Fruit fly (Drosophila melanogaster) whole organism, embryonic: Measurements from ENCODE around the gene sad.

ENCODE experiments used
- Blimp-1 ChIP-seq: fragments of 200-800 bp; sonication (Bioruptor generic); optimal IDR thresholded peaks from 3 replicates; lab custom pipeline; 2018; ENCODE audit warnings: missing biosample characterization, missing genetic modification characterization, mild to moderate bottlenecking, moderate library complexity, missing genetic modification reagents
- CG10654 ChIP-seq: fragments of 200-800 bp; sonication (Bioruptor generic); optimal IDR thresholded peaks from 2 replicates; lab custom pipeline; 2016; ENCODE audit warnings: missing biosample characterization, missing genetic modification characterization
- CG10979 ChIP-seq: fragments of 200-800 bp; sonication (Bioruptor generic); optimal IDR thresholded peaks from 2 replicates; lab custom pipeline; 2018; ENCODE audit warnings: missing biosample characterization, mild to moderate bottlenecking, missing genetic modification characterization, moderate library complexity
- CG12071 ChIP-seq: fragments of 200-800 bp; sonication (Bioruptor generic); optimal IDR thresholded peaks from 3 replicates; lab custom pipeline; 2018; ENCODE audit warnings: missing biosample characterization, mild to moderate bottlenecking, missing genetic modification characterization
- CG1233 ChIP-seq: fragments of 200-800 bp; sonication (Bioruptor generic); optimal IDR thresholded peaks from 4 replicates; lab custom pipeline; 2018; ENCODE audit warnings: missing biosample characterization, mild to moderate bottlenecking, missing genetic modification characterization
- CG12769 ChIP-seq: fragments of 200-800 bp; sonication (Bioruptor generic); optimal IDR thresholded peaks from 2 replicates; lab custom pipeline; 2019; ENCODE audit warnings: missing biosample characterization, mild to moderate bottlenecking, missing genetic modification characterization, moderate library complexity
- CG1529 ChIP-seq: fragments of 200-800 bp; sonication (Bioruptor generic); optimal IDR thresholded peaks from 3 replicates; lab custom pipeline; 2018; ENCODE audit warnings: missing biosample characterization, missing genetic modification characterization
- CG15479 ChIP-seq: fragments of 200-800 bp; sonication (Bioruptor generic); optimal IDR thresholded peaks from 3 replicates; lab custom pipeline; 2019; ENCODE audit warnings: missing biosample characterization, mild to moderate bottlenecking, missing genetic modification characterization, moderate library complexity
- CG15601 ChIP-seq: fragments of 200-800 bp; sonication (Bioruptor generic); optimal IDR thresholded peaks from 3 replicates; lab custom pipeline; 2019; ENCODE audit warnings: missing biosample characterization, mild to moderate bottlenecking, missing genetic modification characterization, moderate library complexity
- CG16779 ChIP-seq: fragments of 200-800 bp; sonication (Bioruptor generic); IDR thresholded peaks from 2 replicates; pipeline ENCODE4 v1.3.6; 2022; ENCODE audit warnings: missing biosample characterization, missing genetic modification characterization
- CG17361 ChIP-seq: fragments of 200-800 bp; sonication (Bioruptor generic); IDR thresholded peaks from 3 replicates; pipeline ENCODE4 v1.3.6; 2022; ENCODE audit warnings: missing biosample characterization, missing genetic modification characterization
- CG17829 ChIP-seq: fragments of 200-800 bp; optimal IDR thresholded peaks from 2 replicates; lab custom pipeline; 2019; ENCODE audit warnings: missing biosample characterization, mild to moderate bottlenecking, missing genetic modification characterization, moderate library complexity
- CG1832 ChIP-seq: fragments of 200-800 bp; sonication (Bioruptor generic); optimal IDR thresholded peaks from 2 replicates; lab custom pipeline; 2017; ENCODE audit warnings: missing biosample characterization, mild to moderate bottlenecking, missing genetic modification characterization, inconsistent platforms
- CG18764 ChIP-seq: fragments of 200-800 bp; sonication (Bioruptor generic); optimal IDR thresholded peaks from 3 replicates; lab custom pipeline; 2016; ENCODE audit warnings: missing biosample characterization, missing genetic modification characterization
- CG3281 ChIP-seq: fragments of 200-800 bp; sonication (Bioruptor generic); optimal IDR thresholded peaks from 3 replicates; lab custom pipeline; 2017; ENCODE audit warnings: missing biosample characterization, mild to moderate bottlenecking, missing genetic modification characterization
- CG33213 ChIP-seq: fragments of 200-800 bp; sonication (Bioruptor generic); optimal IDR thresholded peaks from 3 replicates; lab custom pipeline; 2016; ENCODE audit warnings: missing biosample characterization, missing genetic modification characterization
- CG33557 ChIP-seq: fragments of 200-800 bp; sonication (Bioruptor generic); optimal IDR thresholded peaks from 2 replicates; lab custom pipeline; 2019; ENCODE audit warnings: missing biosample characterization, mild to moderate bottlenecking, missing genetic modification characterization, moderate library complexity
- CG34422 ChIP-seq: fragments of 200-800 bp; sonication (Bioruptor generic); IDR thresholded peaks from 3 replicates; pipeline ENCODE4 v1.3.6; 2022; ENCODE audit warnings: missing biosample characterization, missing genetic modification characterization
- CG3995 ChIP-seq: fragments of 200-800 bp; sonication (Bioruptor generic); optimal IDR thresholded peaks from 3 replicates; lab custom pipeline; 2016; ENCODE audit warnings: missing biosample characterization, missing genetic modification characterization
- CG4730 ChIP-seq: fragments of 200-800 bp; sonication (Bioruptor generic); IDR thresholded peaks from 2 replicates; pipeline ENCODE4 v1.3.6; 2022; ENCODE audit warnings: missing biosample characterization, missing genetic modification characterization
- CG4854 ChIP-seq: fragments of 200-800 bp; sonication (Bioruptor generic); optimal IDR thresholded peaks from 2 replicates; lab custom pipeline; 2016; ENCODE audit warnings: missing biosample characterization, missing genetic modification characterization, inconsistent platforms
- CG6175 ChIP-seq: fragments of 200-800 bp; sonication (Bioruptor generic); IDR thresholded peaks from 3 replicates; pipeline ENCODE4 v1.3.6; 2022; ENCODE audit warnings: missing biosample characterization, missing genetic modification characterization
- CG6689 ChIP-seq: fragments of 200-800 bp; sonication (Bioruptor generic); IDR thresholded peaks from 2 replicates; pipeline ENCODE4 v1.3.6; 2022; ENCODE audit warnings: missing biosample characterization, missing genetic modification characterization
- CG9817 ChIP-seq: fragments of 200-800 bp; sonication (Bioruptor generic); optimal IDR thresholded peaks from 2 replicates; lab custom pipeline; 2018; ENCODE audit warnings: missing biosample characterization, mild to moderate bottlenecking, missing genetic modification characterization, moderate library complexity
- Deaf1 ChIP-seq: fragments of 200-800 bp; optimal IDR thresholded peaks from 3 replicates; lab custom pipeline; 2019; ENCODE audit warnings: missing biosample characterization, mild to moderate bottlenecking, missing genetic modification characterization, moderate library complexity
- Dref ChIP-seq: fragments of 200-800 bp; sonication (Bioruptor generic); IDR thresholded peaks from 2 replicates; pipeline ENCODE4 v1.3.6; 2022; ENCODE audit warnings: missing biosample characterization, missing genetic modification characterization
- ERR ChIP-seq: fragments of 200-800 bp; sonication (Bioruptor generic); optimal IDR thresholded peaks from 2 replicates; lab custom pipeline; 2016; ENCODE audit warnings: missing biosample characterization, missing genetic modification characterization
- Eip74EF ChIP-seq, 2 experiments: fragments of 200-800 bp in 1 of 2; fragments of >200 bp in 1 of 2; sonication (Bioruptor generic) in 1 of 2; optimal IDR thresholded peaks; 2 replicates each; lab custom pipeline; 2017 to 2019; ENCODE audit warnings: missing biosample characterization in 2 of 2, missing genetic modification characterization in 2 of 2, mild to moderate bottlenecking in 1 of 2, moderate library complexity in 1 of 2
- Elba2 ChIP-seq: fragments of 200-800 bp; sonication (Bioruptor generic); optimal IDR thresholded peaks from 3 replicates; lab custom pipeline; 2016; ENCODE audit warnings: missing biosample characterization, missing genetic modification characterization
- Ets97D ChIP-seq: fragments of 200-800 bp; sonication (Bioruptor generic); optimal IDR thresholded peaks from 3 replicates; lab custom pipeline; 2016; ENCODE audit warnings: missing biosample characterization, missing genetic modification characterization
- GATAe ChIP-seq: fragments of 200-800 bp; sonication (Bioruptor generic); conservative IDR thresholded peaks from 2 replicates; pipeline ENCODE4 v1.3.6; 2022; ENCODE audit warnings: missing biosample characterization, missing genetic modification characterization
- H2.0 ChIP-seq: fragments of 200-800 bp; sonication (Bioruptor generic); IDR thresholded peaks from 2 replicates; pipeline ENCODE4 v1.3.6; 2022; ENCODE audit warnings: missing biosample characterization, missing genetic modification characterization
- Kr ChIP-seq: fragments of 200-800 bp; sonication (Bioruptor generic); optimal IDR thresholded peaks from 2 replicates; lab custom pipeline; 2017; ENCODE audit warnings: missing biosample characterization, mild to moderate bottlenecking, missing genetic modification characterization
- Scr ChIP-seq: fragments of 200-800 bp; sonication (Bioruptor generic); IDR thresholded peaks from 2 replicates; pipeline ENCODE4 v1.3.6; 2022; ENCODE audit warnings: missing biosample characterization, missing genetic modification characterization; ENCODE audit not compliant: partially characterized antibody
- Six4 ChIP-seq: fragments of 200-800 bp; sonication (Bioruptor generic); optimal IDR thresholded peaks from 2 replicates; lab custom pipeline; 2016; ENCODE audit warnings: missing biosample characterization, missing genetic modification characterization
- Stat92E ChIP-seq, 3 experiments: fragments of >200 bp in 2 of 3; fragments of 200-800 bp in 1 of 3; sonication (Bioruptor generic) in 1 of 3; optimal IDR thresholded peaks; 2 replicates each; lab custom pipeline; 2017 to 2019; ENCODE audit warnings: missing biosample characterization in 3 of 3, missing genetic modification characterization in 3 of 3, mild to moderate bottlenecking in 1 of 3, moderate library complexity in 1 of 3
- ash1 ChIP-seq: fragments of 200-800 bp; sonication (Bioruptor generic); optimal IDR thresholded peaks from 2 replicates; lab custom pipeline; 2018; ENCODE audit warnings: missing biosample characterization, mild to moderate bottlenecking, missing genetic modification characterization
- bowl ChIP-seq: fragments of 200-800 bp; sonication (Bioruptor generic); IDR thresholded peaks from 2 replicates; pipeline ENCODE4 v1.3.6; 2022; ENCODE audit warnings: missing biosample characterization, missing genetic modification characterization
- corto ChIP-seq: fragments of 200-800 bp; sonication (Bioruptor generic); optimal IDR thresholded peaks from 2 replicates; lab custom pipeline; 2016; ENCODE audit warnings: missing biosample characterization, mild to moderate bottlenecking, missing genetic modification characterization, moderate library complexity
- crp ChIP-seq, 2 experiments: fragments of 200-800 bp; sonication (Bioruptor generic); optimal IDR thresholded peaks; 2 replicates in 1 of 2; 3 replicates in 1 of 2; lab custom pipeline; 2017; ENCODE audit warnings: missing biosample characterization in 2 of 2, missing genetic modification characterization in 2 of 2, mild to moderate bottlenecking in 1 of 2, moderate library complexity in 1 of 2
- fd3F ChIP-seq: fragments of 200-800 bp; sonication (Bioruptor generic); optimal IDR thresholded peaks from 2 replicates; lab custom pipeline; 2018; ENCODE audit warnings: missing biosample characterization, mild to moderate bottlenecking, missing genetic modification characterization, moderate library complexity
- gcm2 ChIP-seq: fragments of 200-800 bp; sonication (Bioruptor generic); optimal IDR thresholded peaks from 2 replicates; lab custom pipeline; 2016; ENCODE audit warnings: missing biosample characterization, missing genetic modification characterization
- gfzf ChIP-seq: fragments of 200-800 bp; sonication (Bioruptor generic); optimal IDR thresholded peaks from 2 replicates; lab custom pipeline; 2016; ENCODE audit warnings: missing biosample characterization, mild to moderate bottlenecking, missing genetic modification characterization, moderate library complexity
- gt ChIP-seq: fragments of 200-800 bp; sonication (Bioruptor generic); IDR thresholded peaks from 2 replicates; pipeline ENCODE4 v1.3.6; 2022; ENCODE audit warnings: missing biosample characterization, missing genetic modification characterization
- lilli ChIP-seq: fragments of 200-800 bp; sonication (Bioruptor generic); optimal IDR thresholded peaks from 3 replicates; lab custom pipeline; 2016; ENCODE audit warnings: missing biosample characterization, missing genetic modification characterization
- mam ChIP-seq: fragments of 200-800 bp; sonication (Bioruptor generic); optimal IDR thresholded peaks from 3 replicates; lab custom pipeline; 2016; ENCODE audit warnings: missing biosample characterization, missing genetic modification characterization
- org-1 ChIP-seq: fragments of 200-800 bp; sonication (Bioruptor generic); optimal IDR thresholded peaks from 2 replicates; lab custom pipeline; 2017; ENCODE audit warnings: missing biosample characterization, missing genetic modification characterization
- prd ChIP-seq, 3 experiments: fragments of >200 bp in 2 of 3; fragments of 200-800 bp in 1 of 3; sonication (Bioruptor generic) in 1 of 3; optimal IDR thresholded peaks in 2 of 3; IDR thresholded peaks in 1 of 3; 2 replicates in 2 of 3; 3 replicates in 1 of 3; pipeline versions ENCODE4 v1.3.6 to Lab custom; 2017 to 2022; ENCODE audit warnings: missing biosample characterization in 1 of 3, missing genetic modification characterization in 1 of 3
- stwl ChIP-seq: fragments of 200-800 bp; sonication (Bioruptor generic); optimal IDR thresholded peaks from 3 replicates; lab custom pipeline; 2018; ENCODE audit warnings: missing biosample characterization, mild to moderate bottlenecking, missing genetic modification characterization, moderate library complexity
- tgo ChIP-seq: fragments of 200-800 bp; sonication (Bioruptor generic); IDR thresholded peaks from 3 replicates; pipeline ENCODE4 v1.3.6; 2022; ENCODE audit warnings: missing biosample characterization, missing genetic modification characterization

The sad gene

DNA sequence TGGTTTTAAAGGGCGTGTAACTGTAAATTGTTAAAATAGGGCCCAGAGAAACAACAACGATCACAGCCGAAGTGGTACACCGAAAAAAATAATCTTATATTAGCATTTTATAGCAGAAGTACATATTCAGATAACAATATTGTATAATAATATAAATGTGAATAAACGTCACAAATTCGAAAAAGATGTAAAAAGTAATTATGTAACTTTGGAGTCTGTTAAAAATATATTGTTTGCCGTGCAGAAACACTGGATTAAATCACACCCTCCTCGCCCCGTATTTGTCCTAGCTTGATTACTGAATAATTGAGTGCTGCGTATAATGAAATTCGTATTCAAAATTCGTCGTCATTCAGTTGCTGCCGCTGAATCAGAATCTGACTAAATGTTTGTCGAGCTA, 21.9 kb upstream of the sad start (continued):
- TF ChIP-seq ash1 (GFP tag; lab: Kevin White, UChicago) (no peak), CG12071 (GFP tag; lab: Kevin White, UChicago) (no peak), stwl (tag; lab: Kevin White, UChicago) (no peak), CG33213 (no peak), crp (GFP tag; optimal IDR thresholded peaks at IDR 0.05; lab: Kevin White, UChicago) (no peak), H2.0 (GFP tag; lab: Robert Waterston, UW) (peak; percentile 37; the same call in 1 of the 2 replicates), GATAe (GFP tag; lab: Robert Waterston, UW) (no peak), Dref (GFP tag; lab: Robert Waterston, UW) (no peak), org-1 (GFP tag; lab: Kevin White, UChicago) (no peak), prd (optimal IDR thresholded peaks at IDR 0.05; lab: Kevin White, UChicago) (no peak), prd (GFP tag; IDR thresholded peaks at IDR 0.05; lab: Robert Waterston, UW) (peak; percentile 55), ERR (GFP tag; lab: Kevin White, UChicago) (no peak), CG33557 (GFP tag; lab: Kevin White, UChicago) (no peak), Deaf1 (tag; lab: Kevin White, UChicago) (peak; percentile 7), Blimp-1 (GFP tag; lab: Kevin White, UChicago) (peak; percentile 36), CG3995 (GFP tag; lab: Kevin White, UChicago) (no peak), CG17829 (tag; lab: Kevin White, UChicago) (no peak), CG9817 (tag; lab: Kevin White, UChicago) (no peak), CG1529 (no peak), Elba2 (GFP tag; lab: Kevin White, UChicago) (no peak), bowl (GFP tag; lab: Robert Waterston, UW) (no peak), CG16779 (GFP tag; lab: Robert Waterston, UW) (no peak), CG34422 (GFP tag; lab: Robert Waterston, UW) (no peak), CG15601 (tag; lab: Kevin White, UChicago) (no peak), tgo (GFP tag; lab: Robert Waterston, UW) (peak; percentile 40; the same call in 2 of the 3 replicates), CG15479 (GFP tag; lab: Kevin White, UChicago) (no peak), CG1832 (GFP tag; lab: Kevin White, UChicago) (no peak), corto (GFP tag; lab: Kevin White, UChicago) (no peak), Six4 (no peak), CG4730 (GFP tag; lab: Robert Waterston, UW) (no peak), CG6175 (GFP tag; lab: Robert Waterston, UW) (no peak), CG1233 (GFP tag; lab: Kevin White, UChicago) (no peak), CG18764 (GFP tag; lab: Kevin White, UChicago) (no peak), Scr (GFP tag; lab: Robert Waterston, UW) (no peak), CG10979 (peak; percentile 24), gfzf (GFP tag; lab: Kevin White, UChicago) (no peak), CG3281 (GFP tag; lab: Kevin White, UChicago) (no peak), CG17361 (GFP tag; lab: Robert Waterston, UW) (0 out of 3 replicates have a peak, but pooled peaks have one; percentile 20), lilli (GFP tag; lab: Kevin White, UChicago) (no peak), CG4854 (GFP tag; lab: Kevin White, UChicago) (no peak), Ets97D (GFP tag; lab: Kevin White, UChicago) (no peak), mam (GFP tag; lab: Kevin White, UChicago) (no peak), CG6689 (GFP tag; lab: Robert Waterston, UW) (peak; percentile 42; the same call in 1 of the 2 replicates), gcm2 (GFP tag; lab: Kevin White, UChicago) (no peak), fd3F (GFP tag; lab: Kevin White, UChicago) (no peak), gt (GFP tag; lab: Robert Waterston, UW) (no peak), Eip74EF (GFP tag; optimal IDR thresholded peaks at IDR 0.05; lab: Kevin White, UChicago) (no peak), CG10654 (no peak), Kr (no peak), Stat92E (GFP tag; optimal IDR thresholded peaks at IDR 0.05; lab: Kevin White, UChicago) (no peak), CG12769 (tag; lab: Kevin White, UChicago) (no peak)
